Worm (Caenorhabditis elegans) whole organism, L4/young adult: Measurements from ENCODE around the gene F49H12.3.

ENCODE experiments used
- dao-5 ChIP-seq: sonication (generic microtip); optimal IDR thresholded peaks from 2 replicates; lab custom pipeline; 2016; ENCODE audit warnings: missing genotype, missing genetic modification characterization, moderate library complexity, missing compliant biosample characterization
- him-1 ChIP-seq: sonication (generic microtip); optimal IDR thresholded peaks from 2 replicates; lab custom pipeline; 2016; ENCODE audit warnings: missing genotype, missing genetic modification reagents, missing genetic modification characterization, missing compliant biosample characterization

ce11 chrX:2084988-2085387, 813 bp downstream of the F49H12.3 start, which contains the start of gene F49H12.2:
- TF ChIP-seq dao-5 (tag; lab: Kevin White, UChicago) (no peak), him-1 (no peak)
